Worm (Caenorhabditis elegans) whole organism, L2 larva: ENCODE results near the gene ptb-1.
A peak's percentile ranks its signal among the peaks of the same experiment; 100 is the strongest.

ENCODE experiments used
- F13H6.1 ChIP-seq: sonication (generic microtip); optimal IDR thresholded peaks from 2 replicates; lab custom pipeline; 2016; ENCODE audit warnings: missing genetic modification characterization, missing compliant biosample characterization
- R02D3.7 ChIP-seq: fragments of 150-350 bp; optimal IDR thresholded peaks from 2 replicates; lab custom pipeline; 2014; ENCODE audit warnings: missing biosample characterization, missing genetic modification characterization
- Y55F3AM.14 ChIP-seq: fragments of 200-800 bp; sonication (Bioruptor generic); optimal IDR thresholded peaks from 2 replicates; lab custom pipeline; 2018; ENCODE audit warnings: mild to moderate bottlenecking, missing genetic modification characterization, missing compliant biosample characterization
- ZK546.5 ChIP-seq: sonication (generic microtip); optimal IDR thresholded peaks from 2 replicates; lab custom pipeline; 2017; ENCODE audit warnings: missing biosample characterization, missing genetic modification characterization
- ama-1 ChIP-seq: fragments of 150-350 bp; optimal IDR thresholded peaks from 2 replicates; lab custom pipeline; 2018; ENCODE audit warnings: inconsistent platforms
- blmp-1 ChIP-seq: sonication (generic microtip); optimal IDR thresholded peaks from 2 replicates; lab custom pipeline; 2017; ENCODE audit warnings: missing genetic modification characterization, mild to moderate bottlenecking, missing compliant biosample characterization, antibody characterized with exemption, moderate library complexity; ENCODE audit not compliant: insufficient read depth
- ceh-16 ChIP-seq: fragments of 150-350 bp; optimal IDR thresholded peaks from 2 replicates; lab custom pipeline; 2014; ENCODE audit warnings: missing biosample characterization, missing genetic modification characterization
- ceh-82 ChIP-seq: fragments of 150-350 bp; optimal IDR thresholded peaks from 2 replicates; lab custom pipeline; 2014; ENCODE audit warnings: missing biosample characterization, missing genetic modification characterization
- egl-27 ChIP-seq: sonication (generic microtip); optimal IDR thresholded peaks from 3 replicates; lab custom pipeline; 2017; ENCODE audit warnings: missing biosample characterization, missing genetic modification reagents, missing genetic modification characterization
- elt-1 ChIP-seq: fragments of 150-350 bp; optimal IDR thresholded peaks from 2 replicates; lab custom pipeline; 2014; ENCODE audit warnings: missing biosample characterization, missing genetic modification characterization
- fos-1 ChIP-seq: fragments of 150-350 bp; optimal IDR thresholded peaks from 2 replicates; lab custom pipeline; 2014; ENCODE audit warnings: missing biosample characterization, missing genetic modification characterization
- gmeb-1 ChIP-seq: fragments of 150-350 bp; optimal IDR thresholded peaks from 2 replicates; lab custom pipeline; 2014; ENCODE audit warnings: missing biosample characterization, missing genetic modification characterization
- lin-11 ChIP-seq: fragments of 150-350 bp; sonication (generic microtip); optimal IDR thresholded peaks from 2 replicates; lab custom pipeline; 2014; ENCODE audit warnings: missing biosample characterization, missing genetic modification characterization, inconsistent platforms, mixed read lengths
- lin-13 ChIP-seq: fragments of 150-350 bp; optimal IDR thresholded peaks from 2 replicates; lab custom pipeline; 2014; ENCODE audit warnings: missing biosample characterization, missing genetic modification reagents, missing genetic modification characterization
- lsy-2 ChIP-seq, 2 experiments: fragments of 150-350 bp in 1 of 2; sonication (generic microtip) in 1 of 2; optimal IDR thresholded peaks; 2 replicates each; lab custom pipeline; 2014 to 2017; ENCODE audit warnings: missing biosample characterization in 2 of 2, missing genetic modification characterization in 2 of 2
- mab-5 ChIP-seq: fragments of 150-350 bp; optimal IDR thresholded peaks from 2 replicates; lab custom pipeline; 2014; ENCODE audit warnings: missing biosample characterization, missing genetic modification characterization
- mbf-1 ChIP-seq: sonication (generic microtip); optimal IDR thresholded peaks from 2 replicates; lab custom pipeline; 2017; ENCODE audit warnings: missing biosample characterization, missing genetic modification characterization
- nhr-10 ChIP-seq: sonication (generic microtip); optimal IDR thresholded peaks from 2 replicates; lab custom pipeline; 2017; ENCODE audit warnings: missing biosample characterization, missing genetic modification characterization
- nhr-11 ChIP-seq: fragments of 150-350 bp; optimal IDR thresholded peaks from 2 replicates; lab custom pipeline; 2014; ENCODE audit warnings: missing biosample characterization, missing genetic modification characterization
- nhr-12 ChIP-seq: fragments of 150-350 bp; optimal IDR thresholded peaks from 2 replicates; lab custom pipeline; 2014; ENCODE audit warnings: missing biosample characterization, missing genetic modification characterization
- nhr-129 ChIP-seq: fragments of 150-350 bp; optimal IDR thresholded peaks from 2 replicates; lab custom pipeline; 2014; ENCODE audit warnings: missing biosample characterization, missing genetic modification characterization
- nhr-23 ChIP-seq: fragments of 150-350 bp; optimal IDR thresholded peaks from 2 replicates; lab custom pipeline; 2014; ENCODE audit warnings: missing biosample characterization, missing genetic modification reagents, missing genetic modification characterization
- nhr-237 ChIP-seq: fragments of 150-350 bp; optimal IDR thresholded peaks from 2 replicates; lab custom pipeline; 2014; ENCODE audit warnings: missing biosample characterization, missing genetic modification characterization
- nhr-25 ChIP-seq: fragments of 150-350 bp; sonication (generic microtip); optimal IDR thresholded peaks from 3 replicates; lab custom pipeline; 2014; ENCODE audit warnings: missing biosample characterization, missing genetic modification characterization
- nhr-6 ChIP-seq: fragments of 150-350 bp; optimal IDR thresholded peaks from 2 replicates; lab custom pipeline; 2014; ENCODE audit warnings: missing biosample characterization, missing genetic modification characterization
- nhr-77 ChIP-seq: fragments of 150-350 bp; optimal IDR thresholded peaks from 2 replicates; lab custom pipeline; 2014; ENCODE audit warnings: missing biosample characterization, missing genetic modification characterization
- peb-1 ChIP-seq: fragments of 150-350 bp; optimal IDR thresholded peaks from 2 replicates; lab custom pipeline; 2014; ENCODE audit warnings: missing biosample characterization, missing genetic modification characterization
- sem-4 ChIP-seq: fragments of 150-350 bp; optimal IDR thresholded peaks from 2 replicates; lab custom pipeline; 2014; ENCODE audit warnings: missing biosample characterization, missing genetic modification reagents, missing genetic modification characterization
- skn-1 ChIP-seq: sonication (generic microtip); optimal IDR thresholded peaks from 2 replicates; lab custom pipeline; 2017; ENCODE audit warnings: missing biosample characterization, missing genetic modification characterization
- sma-9 ChIP-seq, 2 experiments: fragments of 150-350 bp in 1 of 2; sonication (generic microtip) in 1 of 2; optimal IDR thresholded peaks; 2 replicates each; lab custom pipeline; 2014 to 2016; ENCODE audit warnings: missing genetic modification characterization in 2 of 2, mild to moderate bottlenecking in 1 of 2, missing biosample characterization in 1 of 2, missing compliant biosample characterization in 1 of 2, missing genetic modification reagents in 1 of 2, moderate library complexity in 1 of 2
- unc-39 ChIP-seq: fragments of 150-350 bp; optimal IDR thresholded peaks from 2 replicates; lab custom pipeline; 2014; ENCODE audit warnings: missing biosample characterization, missing genetic modification characterization
- unc-62 ChIP-seq: fragments of 150-350 bp; optimal IDR thresholded peaks from 2 replicates; lab custom pipeline; 2014; ENCODE audit warnings: missing biosample characterization, missing genetic modification reagents, missing genetic modification characterization
- ztf-1 ChIP-seq: fragments of 200-800 bp; sonication (Bioruptor generic); conservative IDR thresholded peaks from 2 replicates; pipeline ENCODE4 v1.3.6; 2022; ENCODE audit warnings: missing genetic modification characterization, missing compliant biosample characterization
- ztf-11 ChIP-seq: sonication (generic microtip); optimal IDR thresholded peaks from 2 replicates; lab custom pipeline; 2017; ENCODE audit warnings: missing biosample characterization, missing genetic modification characterization

The ptb-1 gene

ce11 chrII:10693655-10694054 lies 18.3 kb downstream of the ptb-1 start, which contains the start of gene gbh-1 (continued):
- TF ChIP-seq Y55F3AM.14 (GFP tag; lab: Kevin White, UChicago) (no peak), fos-1 (tag; lab: Kevin White, UChicago) (peak; percentile 19), nhr-77 (no peak)

- TF ChIP-seq Y55F3AM.14 (GFP tag; lab: Kevin White, UChicago) (no peak), nhr-6 (tag; lab: Kevin White, UChicago) (no peak), lsy-2 (tag; optimal IDR thresholded peaks at IDR 0.05; lab: Kevin White, UChicago) (no peak), mab-5 (tag; lab: Kevin White, UChicago) (no peak), lin-13 (GFP tag; lab: Kevin White, UChicago) (no peak)
Measured at ce11 chrII:10694713-10695112, 19.3 kb downstream of the ptb-1 start, which contains the start of gene lgc-57. Gene lgc-57, plus strand, starts transcription at chrII:10695013.

DNA sequence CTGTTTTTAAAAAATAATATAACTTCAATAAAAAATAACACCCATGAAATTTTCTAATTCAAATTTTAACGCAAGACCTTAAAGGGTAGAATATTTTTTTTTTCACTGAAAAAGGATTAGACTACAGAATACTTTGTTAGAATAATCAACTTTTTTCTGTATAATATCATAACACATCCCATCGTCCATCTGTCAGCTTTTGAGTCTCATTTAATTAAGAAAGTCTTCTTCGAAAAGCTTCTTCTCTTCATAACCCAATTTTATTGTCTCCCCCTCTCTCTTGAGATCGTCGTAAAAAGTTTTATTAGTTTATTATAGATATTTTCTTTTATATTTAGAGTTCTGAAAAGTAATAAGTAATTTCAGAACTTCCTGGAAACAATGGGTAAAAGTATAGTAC lies 20.7 kb downstream of the ptb-1 start:
- TF ChIP-seq Y55F3AM.14 (GFP tag; lab: Kevin White, UChicago) (no peak), unc-39 (tag; lab: Kevin White, UChicago) (no peak), nhr-129 (tag; lab: Kevin White, UChicago) (no peak), nhr-237 (tag; lab: Kevin White, UChicago) (no peak), ztf-11 (tag; lab: Kevin White, UChicago) (no peak), blmp-1 (no peak), unc-62 (GFP tag; lab: Kevin White, UChicago) (no peak), nhr-6 (tag; lab: Kevin White, UChicago) (no peak), gmeb-1 (tag; lab: Kevin White, UChicago) (no peak), mbf-1 (tag; lab: Kevin White, UChicago) (no peak), ZK546.5 (tag; lab: Kevin White, UChicago) (no peak)

ce11 chrII:10703594-10704384 lies 28.4 kb downstream of the ptb-1 start, which contains the start of gene col-79:
Gene col-79, plus strand, starts transcription at chrII:10703613.
- TF ChIP-seq nhr-77 (no peak), nhr-25 (tag; lab: Kevin White, UChicago) (peak; percentile 40), sma-9 (GFP tag; optimal IDR thresholded peaks at IDR 0.05; lab: Kevin White, UChicago) (peak; percentile 9), sma-9 (tag; optimal IDR thresholded peaks at IDR 0.05; lab: Kevin White, UChicago) (no peak)

DNA sequence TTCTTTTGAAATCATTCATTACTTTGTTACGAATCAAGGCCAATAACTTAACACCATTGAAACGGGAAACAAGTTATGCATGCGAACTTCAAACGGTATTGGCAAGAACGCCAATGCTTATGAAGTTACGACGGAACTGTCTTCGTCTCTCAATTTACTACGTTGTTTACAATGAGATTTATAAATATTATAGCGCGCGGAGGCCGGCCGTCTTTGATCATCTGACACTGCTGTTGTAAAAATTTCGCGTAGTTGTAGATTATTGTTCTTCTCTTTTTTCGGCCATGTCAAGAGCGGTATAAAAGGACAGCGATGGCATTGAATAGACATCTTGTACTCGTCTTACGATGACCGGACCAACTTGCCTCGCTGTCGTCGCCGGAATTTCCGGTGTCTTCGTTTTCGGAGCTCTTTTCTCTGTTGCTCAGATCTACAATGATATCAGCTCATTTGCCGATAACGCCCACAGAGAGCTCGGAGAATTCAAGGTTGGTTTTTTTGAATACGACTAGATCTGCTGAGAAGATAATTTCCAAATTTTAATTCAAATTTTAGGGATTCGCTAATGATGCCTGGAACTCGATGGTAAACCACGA lies 29.3 kb downstream of the ptb-1 start, which contains the start of gene col-39:
Gene col-39, plus strand, starts transcription at position 342 of the 596 bp plus-strand sequence.
- TF ChIP-seq blmp-1 (peak; percentile 51), R02D3.7 (tag; lab: Kevin White, UChicago) (no peak), nhr-129 (tag; lab: Kevin White, UChicago) (no peak), mbf-1 (tag; lab: Kevin White, UChicago) (no peak), lin-11 (tag; lab: Kevin White, UChicago) (no peak), ama-1 (lab: Kevin White, UChicago) (peak; percentile 41), nhr-23 (no peak), nhr-25 (tag; lab: Kevin White, UChicago) (peak; percentile 48), sem-4 (tag; lab: Kevin White, UChicago) (no peak), elt-1 (tag; lab: Kevin White, UChicago) (no peak), ZK546.5 (tag; lab: Kevin White, UChicago) (no peak), egl-27 (no peak), gmeb-1 (tag; lab: Kevin White, UChicago) (no peak)

ce11 chrII:10705347-10705996 lies 30.1 kb downstream of the ptb-1 start:
- TF ChIP-seq ztf-1 (no peak), gmeb-1 (tag; lab: Kevin White, UChicago) (no peak), nhr-10 (no peak), blmp-1 (no peak), nhr-12 (tag; lab: Kevin White, UChicago) (no peak), peb-1 (no peak), nhr-77 (no peak), nhr-11 (no peak), nhr-6 (tag; lab: Kevin White, UChicago) (no peak), ceh-16 (tag; lab: Kevin White, UChicago) (no peak), nhr-237 (tag; lab: Kevin White, UChicago) (no peak), fos-1 (tag; lab: Kevin White, UChicago) (no peak), F13H6.1 (no peak), Y55F3AM.14 (GFP tag; lab: Kevin White, UChicago) (no peak), ceh-82 (tag; lab: Kevin White, UChicago) (no peak), skn-1 (no peak), nhr-129 (tag; lab: Kevin White, UChicago) (no peak), sma-9 (GFP tag; optimal IDR thresholded peaks at IDR 0.05; lab: Kevin White, UChicago) (no peak), sma-9 (tag; optimal IDR thresholded peaks at IDR 0.05; lab: Kevin White, UChicago) (no peak)
- TF ChIP-seq, all 48 proteins: peak for 0
